Worm (Caenorhabditis elegans): ENCODE measurements around the gene ZC443.3.
A peak's percentile ranks its signal among the peaks of the same experiment; 100 is the strongest.

The ZC443.3 gene

ce11 chrV:12786340-12786739 is 27.6 kb downstream of the ZC443.3 start:
- TF ChIP-seq sox-2 (GFP tag; IDR thresholded peaks at IDR 0.05) (no peak), npax-4 (tag; optimal IDR thresholded peaks at IDR 0.05) (no peak), pqm-1 (tag; optimal IDR thresholded peaks at IDR 0.05) (no peak), tbx-2 (tag; optimal IDR thresholded peaks at IDR 0.05) (no peak), hlh-30 (tag; optimal IDR thresholded peaks at IDR 0.05; ENCODE audit: insufficient read depth) (no peak), ahr-1 (tag; optimal IDR thresholded peaks at IDR 0.05) (no peak), mec-3 (tag; optimal IDR thresholded peaks at IDR 0.05; ENCODE audit: borderline replicate concordance) (no peak), unc-42 (tag; optimal IDR thresholded peaks at IDR 0.05) (no peak), hlh-15 (tag; optimal IDR thresholded peaks at IDR 0.05) (no peak), lim-6 (tag; optimal IDR thresholded peaks at IDR 0.05) (no peak), nfya-1 (tag; optimal IDR thresholded peaks at IDR 0.05) (no peak), hlh-8 (tag; optimal IDR thresholded peaks at IDR 0.05) (no peak)

ce11 chrV:12784861-12785260 is 29.1 kb downstream of the ZC443.3 start, which contains the start of gene sre-20:
sre-20 (minus strand) TSS chrV:12784961.
- TF ChIP-seq ttx-3 (tag; optimal IDR thresholded peaks at IDR 0.05), result no peak
- TF ChIP-seq hlh-13 (GFP tag; optimal IDR thresholded peaks at IDR 0.05), result no peak
- no peak for TF ChIP-seq odd-2 (tag; optimal IDR thresholded peaks at IDR 0.05)
- no peak for TF ChIP-seq zip-5 (tag; optimal IDR thresholded peaks at IDR 0.05)
- TF ChIP-seq Y22D7AL.16 (tag; optimal IDR thresholded peaks at IDR 0.05), result no peak
- TF ChIP-seq F13H6.1 (tag; optimal IDR thresholded peaks at IDR 0.05), result no peak
- TF ChIP-seq dmd-4 (tag; optimal IDR thresholded peaks at IDR 0.05; ENCODE audit: borderline replicate concordance), result no peak
- TF ChIP-seq C08G9.2 (tag; optimal IDR thresholded peaks at IDR 0.05), result no peak
- TF ChIP-seq lim-6 (tag; optimal IDR thresholded peaks at IDR 0.05), result no peak
- no peak for TF ChIP-seq ceh-18 (tag; optimal IDR thresholded peaks at IDR 0.05)
- TF ChIP-seq che-1 (tag; optimal IDR thresholded peaks at IDR 0.05), result no peak
- TF ChIP-seq ztf-16 (tag; optimal IDR thresholded peaks at IDR 0.05), result no peak
- no peak for TF ChIP-seq ceh-34 (tag; optimal IDR thresholded peaks at IDR 0.05)

ce11 chrV:12780248-12780647 is 33.7 kb downstream of the ZC443.3 start:
- peak; percentile 96 for TF ChIP-seq ceh-45 (GFP tag; IDR thresholded peaks at IDR 0.05)
- TF ChIP-seq npax-4 (tag; optimal IDR thresholded peaks at IDR 0.05), result peak; percentile 76
- peak; percentile 92 for TF ChIP-seq ceh-6 (GFP tag; optimal IDR thresholded peaks at IDR 0.05)
- no peak for TF ChIP-seq unc-55 (GFP tag; optimal IDR thresholded peaks at IDR 0.05)
- peak; percentile 88 for TF ChIP-seq unc-86 (tag; optimal IDR thresholded peaks at IDR 0.05)
- TF ChIP-seq hlh-15 (tag; optimal IDR thresholded peaks at IDR 0.05), result peak; percentile 86
- TF ChIP-seq elt-2 (tag; optimal IDR thresholded peaks at IDR 0.05), result peak; percentile 96
- TF ChIP-seq rnt-1 (tag; optimal IDR thresholded peaks at IDR 0.05), result peak; percentile 69
- peak; percentile 81 for TF ChIP-seq F13H6.1 (tag; optimal IDR thresholded peaks at IDR 0.05)
- peak; percentile 87 for TF ChIP-seq pat-9 (tag; optimal IDR thresholded peaks at IDR 0.05)
- TF ChIP-seq elt-4 (tag; optimal IDR thresholded peaks at IDR 0.05), result peak; percentile 84
- TF ChIP-seq hlh-8 (tag; optimal IDR thresholded peaks at IDR 0.05), result peak; percentile 51
- TF ChIP-seq lin-11 (tag; optimal IDR thresholded peaks at IDR 0.05), result peak; percentile 86
- TF ChIP-seq ceh-18 (tag; optimal IDR thresholded peaks at IDR 0.05), result peak; percentile 75
- no peak for TF ChIP-seq tbx-7 (tag; optimal IDR thresholded peaks at IDR 0.05)
- peak; percentile 82 for TF ChIP-seq zip-5 (tag; optimal IDR thresholded peaks at IDR 0.05)
- peak; percentile 7 for TF ChIP-seq pax-1 (tag; optimal IDR thresholded peaks at IDR 0.05)
- TF ChIP-seq pag-3 (tag; optimal IDR thresholded peaks at IDR 0.05; ENCODE audit: borderline replicate concordance), result peak; percentile 71
- TF ChIP-seq eyg-1 (tag; optimal IDR thresholded peaks at IDR 0.05), result peak; percentile 83
- TF ChIP-seq fkh-10 (GFP tag; optimal IDR thresholded peaks at IDR 0.05), result peak; percentile 81
- peak; percentile 89 for TF ChIP-seq ceh-34 (tag; optimal IDR thresholded peaks at IDR 0.05)
- peak; percentile 81 for TF ChIP-seq dve-1 (tag; optimal IDR thresholded peaks at IDR 0.05)
- TF ChIP-seq ceh-9 (tag; optimal IDR thresholded peaks at IDR 0.05), result peak; percentile 84
- peak; percentile 89 for TF ChIP-seq nhr-232 (tag; optimal IDR thresholded peaks at IDR 0.05)
- peak; percentile 80 for TF ChIP-seq hlh-13 (GFP tag; optimal IDR thresholded peaks at IDR 0.05)
- TF ChIP-seq dmd-4 (tag; optimal IDR thresholded peaks at IDR 0.05; ENCODE audit: borderline replicate concordance), result peak; percentile 80
- peak; percentile 92 for TF ChIP-seq syd-9 (tag; optimal IDR thresholded peaks at IDR 0.05)
- TF ChIP-seq ceh-14 (tag; optimal IDR thresholded peaks at IDR 0.05), result peak; percentile 88
- peak; percentile 92 for TF ChIP-seq pha-2 (tag; optimal IDR thresholded peaks at IDR 0.05)
- TF ChIP-seq fax-1 (tag; optimal IDR thresholded peaks at IDR 0.05), result peak; percentile 88
- TF ChIP-seq ceh-2 (tag; optimal IDR thresholded peaks at IDR 0.05), result peak; percentile 82
- TF ChIP-seq ceh-30 (tag; optimal IDR thresholded peaks at IDR 0.05), result peak; percentile 38
- TF ChIP-seq pha-4 (tag; optimal IDR thresholded peaks at IDR 0.05), result no peak
- peak; percentile 75 for TF ChIP-seq lim-6 (tag; optimal IDR thresholded peaks at IDR 0.05)
- peak; percentile 77 for TF ChIP-seq ceh-48 (tag; optimal IDR thresholded peaks at IDR 0.05)

Data from whole organism, late embryonic.